Fruit fly (Drosophila melanogaster): ENCODE measurements around the gene Ptip.
A peak's percentile ranks its signal among the peaks of the same experiment; 100 is the strongest.

Gene Ptip

dm6 chr3L:14078227-14078626 is 49.3 kb upstream of the Ptip start:
- TF ChIP-seq sens (GFP tag) (peak; percentile 55), NC2α (GFP tag; optimal IDR thresholded peaks at IDR 0.05) (no peak)

- TF ChIP-seq Elba2 (GFP tag; optimal IDR thresholded peaks at IDR 0.05) (peak; percentile 10), CG2889 (GFP tag; IDR thresholded peaks at IDR 0.05) (no peak), CrebB (tag; optimal IDR thresholded peaks at IDR 0.05) (no peak), insv (GFP tag; optimal IDR thresholded peaks at IDR 0.05) (peak in 1 of 2 experiments; percentile 47), CG6272 (GFP tag; IDR thresholded peaks at IDR 0.05) (no peak), kni (GFP tag; optimal IDR thresholded peaks at IDR 0.05) (peak; percentile 74), CG17912 (GFP tag; optimal IDR thresholded peaks at IDR 0.05) (no peak), tll (GFP tag; optimal IDR thresholded peaks at IDR 0.05) (peak in 1 of 2 experiments; percentile 75), D (optimal IDR thresholded peaks at IDR 0.05) (peak; percentile 29), D (GFP tag; optimal IDR thresholded peaks at IDR 0.05) (no peak), Adf1 (GFP tag; IDR thresholded peaks at IDR 0.05) (no peak), CG17361 (GFP tag; IDR thresholded peaks at IDR 0.05) (no peak), CG43689 (GFP tag; IDR thresholded peaks at IDR 0.05) (no peak), CG9817 (tag; optimal IDR thresholded peaks at IDR 0.05) (no peak), Meics (GFP tag; optimal IDR thresholded peaks at IDR 0.05) (no peak), CG7839 (tag; optimal IDR thresholded peaks at IDR 0.05) (no peak), cad (GFP tag; optimal IDR thresholded peaks at IDR 0.05) (peak; percentile 82), zen (tag; optimal IDR thresholded peaks at IDR 0.05) (peak; percentile 13), pum (GFP tag; optimal IDR thresholded peaks at IDR 0.05) (no peak), CG15479 (GFP tag; optimal IDR thresholded peaks at IDR 0.05) (peak; percentile 90), amos (GFP tag; IDR thresholded peaks at IDR 0.05; ENCODE audit: partially characterized antibody) (no peak), CG8388 (GFP tag; optimal IDR thresholded peaks at IDR 0.05) (no peak), CG3726 (GFP tag; IDR thresholded peaks at IDR 0.05) (0 out of 3 replicates have a peak, but pooled peaks have one; percentile 15), CG9215 (GFP tag; IDR thresholded peaks at IDR 0.05) (no peak), vvl (GFP tag; IDR thresholded peaks at IDR 0.05) (peak; percentile 56), prd (optimal IDR thresholded peaks at IDR 0.05) (no peak), prd (GFP tag; IDR thresholded peaks at IDR 0.05) (peak; percentile 7; the same call in 1 of the 3 replicates)
Measured at dm6 chr3L:14076559-14076958, 47.6 kb upstream of the Ptip start.

dm6 chr3L:14075472-14075871 is 46.6 kb upstream of the Ptip start, which contains the start of gene btl:
TSS of gene btl (plus strand) at chr3L:14075772.
- no peak for TF ChIP-seq CG11560 (tag; IDR thresholded peaks at IDR 0.05)
- no peak for TF ChIP-seq CG3065 (GFP tag; optimal IDR thresholded peaks at IDR 0.05)
- no peak for TF ChIP-seq hb (GFP tag; IDR thresholded peaks at IDR 0.05; ENCODE audit: partially characterized antibody)
- TF ChIP-seq zen (tag; optimal IDR thresholded peaks at IDR 0.05): no peak
- no peak for TF ChIP-seq fd64A (GFP tag; optimal IDR thresholded peaks at IDR 0.05)
- TF ChIP-seq C15 (GFP tag; IDR thresholded peaks at IDR 0.05): no peak
- no peak for TF ChIP-seq bab2 (GFP tag; optimal IDR thresholded peaks at IDR 0.05)
- TF ChIP-seq Med (GFP tag): no peak
- no peak for TF ChIP-seq cwo (GFP tag; optimal IDR thresholded peaks at IDR 0.05)
- no peak for TF ChIP-seq CG6765 (GFP tag; optimal IDR thresholded peaks at IDR 0.05)
- TF ChIP-seq bcd (GFP tag; optimal IDR thresholded peaks at IDR 0.05): no peak
- TF ChIP-seq CG10147 (GFP tag; optimal IDR thresholded peaks at IDR 0.05): no peak
